Worm (Caenorhabditis elegans) whole organism, L3 larva: ENCODE results near the gene sams-4.

Source experiments
- R02D3.7 ChIP-seq: fragments of 150-350 bp; optimal IDR thresholded peaks from 2 replicates; lab custom pipeline; 2014; ENCODE audit warnings: missing biosample characterization, missing genetic modification characterization
- aly-2 ChIP-seq: fragments of 150-350 bp; optimal IDR thresholded peaks from 2 replicates; lab custom pipeline; 2014; ENCODE audit warnings: missing biosample characterization, missing genetic modification characterization
- ceh-16 ChIP-seq: sonication (generic microtip); optimal IDR thresholded peaks from 2 replicates; lab custom pipeline; 2017; ENCODE audit warnings: missing biosample characterization, missing genetic modification characterization
- ceh-28 ChIP-seq: fragments of 150-350 bp; optimal IDR thresholded peaks from 2 replicates; lab custom pipeline; 2014; ENCODE audit warnings: missing biosample characterization, missing genetic modification reagents, missing genetic modification characterization
- ceh-9 ChIP-seq: sonication (generic microtip); optimal IDR thresholded peaks from 2 replicates; lab custom pipeline; 2018; ENCODE audit warnings: missing biosample characterization, missing genetic modification characterization
- daf-12 ChIP-seq: fragments of 150-350 bp; optimal IDR thresholded peaks from 2 replicates; lab custom pipeline; 2014; ENCODE audit warnings: missing biosample characterization, missing genetic modification reagents, missing genetic modification characterization
- egl-27 ChIP-seq: sonication (generic microtip); optimal IDR thresholded peaks from 4 replicates; lab custom pipeline; 2017; ENCODE audit warnings: missing biosample characterization, missing genetic modification reagents, missing genetic modification characterization
- egl-5 ChIP-seq: fragments of 150-350 bp; optimal IDR thresholded peaks from 2 replicates; lab custom pipeline; 2017; ENCODE audit warnings: missing biosample characterization, missing genetic modification reagents, missing genetic modification characterization, inconsistent platforms
- elt-1 ChIP-seq: fragments of 150-350 bp; optimal IDR thresholded peaks from 2 replicates; lab custom pipeline; 2014; ENCODE audit warnings: missing biosample characterization, missing genetic modification characterization
- elt-2 ChIP-seq: sonication (generic microtip); optimal IDR thresholded peaks from 2 replicates; lab custom pipeline; 2016; ENCODE audit warnings: missing genetic modification reagents, mild to moderate bottlenecking, missing genetic modification characterization, missing compliant biosample characterization
- elt-3 ChIP-seq, 3 experiments: fragments of 150-350 bp in 1 of 3; sonication (generic microtip) in 2 of 3; optimal IDR thresholded peaks; 2 replicates in 2 of 3; 4 replicates in 1 of 3; lab custom pipeline; 2014 to 2017; ENCODE audit warnings: missing biosample characterization in 3 of 3, missing genetic modification characterization in 3 of 3
- fkh-10 ChIP-seq: sonication (generic microtip); optimal IDR thresholded peaks from 2 replicates; lab custom pipeline; 2017; ENCODE audit warnings: missing biosample characterization, missing genetic modification reagents, missing genetic modification characterization
- fos-1 ChIP-seq: fragments of 150-350 bp; optimal IDR thresholded peaks from 2 replicates; lab custom pipeline; 2014; ENCODE audit warnings: missing biosample characterization, missing genetic modification characterization
- hmg-11 ChIP-seq: sonication (generic microtip); optimal IDR thresholded peaks from 2 replicates; lab custom pipeline; 2016; ENCODE audit warnings: missing genetic modification characterization, missing compliant biosample characterization
- jun-1 ChIP-seq: fragments of 150-350 bp; optimal IDR thresholded peaks from 2 replicates; lab custom pipeline; 2014; ENCODE audit warnings: missing biosample characterization, missing genetic modification reagents, missing genetic modification characterization
- lin-15B ChIP-seq: fragments of 150-350 bp; optimal IDR thresholded peaks from 2 replicates; lab custom pipeline; 2014; ENCODE audit warnings: missing biosample characterization, missing genetic modification characterization
- lin-39 ChIP-seq: fragments of 150-350 bp; optimal IDR thresholded peaks from 2 replicates; lab custom pipeline; 2018; ENCODE audit warnings: missing biosample characterization, missing genetic modification reagents, missing genetic modification characterization
- lsy-12 ChIP-seq: sonication (generic microtip); optimal IDR thresholded peaks from 2 replicates; lab custom pipeline; 2016; ENCODE audit warnings: mild to moderate bottlenecking, missing genetic modification characterization, missing compliant biosample characterization
- mdl-1 ChIP-seq: fragments of 150-350 bp; optimal IDR thresholded peaks from 2 replicates; lab custom pipeline; 2014; ENCODE audit warnings: missing biosample characterization, missing genetic modification characterization
- mml-1 ChIP-seq: fragments of 150-350 bp; sonication (generic microtip); optimal IDR thresholded peaks from 3 replicates; lab custom pipeline; 2014; ENCODE audit warnings: missing biosample characterization, missing genetic modification characterization
- nfya-1 ChIP-seq: sonication (generic microtip); optimal IDR thresholded peaks from 2 replicates; lab custom pipeline; 2017; ENCODE audit warnings: missing genetic modification characterization, mild to moderate bottlenecking, missing compliant biosample characterization, antibody characterized with exemption, moderate library complexity; ENCODE audit not compliant: insufficient read depth
- nhr-11 ChIP-seq: fragments of 150-350 bp; optimal IDR thresholded peaks from 2 replicates; lab custom pipeline; 2014; ENCODE audit warnings: missing biosample characterization, missing genetic modification characterization
- nhr-23 ChIP-seq: fragments of 150-350 bp; optimal IDR thresholded peaks from 2 replicates; lab custom pipeline; 2014; ENCODE audit warnings: missing biosample characterization, missing genetic modification reagents, missing genetic modification characterization
- nhr-28 ChIP-seq: fragments of 150-350 bp; optimal IDR thresholded peaks from 2 replicates; lab custom pipeline; 2014; ENCODE audit warnings: missing biosample characterization, missing genetic modification characterization
- nhr-43 ChIP-seq: sonication (generic microtip); optimal IDR thresholded peaks from 2 replicates; lab custom pipeline; 2016; ENCODE audit warnings: mild to moderate bottlenecking, missing genetic modification characterization, missing compliant biosample characterization; ENCODE audit not compliant: poor library complexity, severe bottlenecking
- nhr-67 ChIP-seq: fragments of 150-350 bp; optimal IDR thresholded peaks from 2 replicates; lab custom pipeline; 2014; ENCODE audit warnings: missing biosample characterization, missing genetic modification characterization
- nhr-76 ChIP-seq: fragments of 150-350 bp; sonication (generic microtip); optimal IDR thresholded peaks from 5 replicates; lab custom pipeline; 2014; ENCODE audit warnings: missing biosample characterization, missing genetic modification characterization
- nhr-77 ChIP-seq: fragments of 150-350 bp; optimal IDR thresholded peaks from 2 replicates; lab custom pipeline; 2014; ENCODE audit warnings: missing biosample characterization, missing genetic modification characterization
- pha-4 ChIP-seq: fragments of 150-350 bp; optimal IDR thresholded peaks from 2 replicates; lab custom pipeline; 2014; ENCODE audit warnings: missing biosample characterization, missing genetic modification reagents, missing genetic modification characterization
- pqm-1 ChIP-seq: fragments of 150-350 bp; optimal IDR thresholded peaks from 2 replicates; lab custom pipeline; 2017; ENCODE audit warnings: missing biosample characterization, missing genetic modification characterization, inconsistent platforms
- sea-2 ChIP-seq: fragments of 150-350 bp; sonication (generic microtip); optimal IDR thresholded peaks from 4 replicates; lab custom pipeline; 2014; ENCODE audit warnings: missing biosample characterization, missing genetic modification reagents, missing genetic modification characterization
- skn-1 ChIP-seq: fragments of 150-350 bp; optimal IDR thresholded peaks from 2 replicates; lab custom pipeline; 2014; ENCODE audit warnings: missing biosample characterization, missing genetic modification characterization
- tbx-2 ChIP-seq: sonication (generic microtip); optimal IDR thresholded peaks from 2 replicates; lab custom pipeline; 2016; ENCODE audit warnings: mild to moderate bottlenecking, missing genetic modification characterization, missing compliant biosample characterization
- unc-62 ChIP-seq: fragments of 150-350 bp; sonication (generic microtip); optimal IDR thresholded peaks from 4 replicates; lab custom pipeline; 2014; ENCODE audit warnings: missing biosample characterization, missing genetic modification reagents, missing genetic modification characterization
- zag-1 ChIP-seq: fragments of 150-350 bp; optimal IDR thresholded peaks from 2 replicates; lab custom pipeline; 2014; ENCODE audit warnings: missing biosample characterization, missing genetic modification characterization
- ztf-11 ChIP-seq: fragments of 150-350 bp; optimal IDR thresholded peaks from 2 replicates; lab custom pipeline; 2014; ENCODE audit warnings: missing biosample characterization, missing genetic modification characterization
- ztf-4 ChIP-seq: fragments of 150-350 bp; optimal IDR thresholded peaks from 2 replicates; lab custom pipeline; 2014; ENCODE audit warnings: missing biosample characterization, missing genetic modification characterization

Gene sams-4

ce11 chrIV:5832801-5833200, 13.4 kb downstream of the sams-4 start:
- no peak for TF ChIP-seq sea-2
- TF ChIP-seq ceh-28 (tag; lab: Kevin White, UChicago) = no peak
- TF ChIP-seq aly-2 (tag; lab: Kevin White, UChicago) = no peak
- TF ChIP-seq nhr-43 = no peak
- no peak for TF ChIP-seq egl-5 (tag; lab: Kevin White, UChicago)
- no peak for TF ChIP-seq ceh-9 (tag; lab: Kevin White, UChicago)
- TF ChIP-seq jun-1 = no peak
- no peak for TF ChIP-seq mml-1 (tag; lab: Kevin White, UChicago)
- no peak for TF ChIP-seq hmg-11 (tag; lab: Kevin White, UChicago)
- no peak for TF ChIP-seq daf-12 (tag; lab: Kevin White, UChicago)
- TF ChIP-seq unc-62 = no peak
- no peak for TF ChIP-seq nhr-77 (tag; lab: Kevin White, UChicago)
- no peak for TF ChIP-seq lsy-12 (tag; lab: Kevin White, UChicago)

ce11 chrIV:5824493-5824892, 21.7 kb downstream of the sams-4 start, which contains the start of gene egal-1:
TSS of gene egal-1 (plus strand) at chrIV:5824793.
- TF ChIP-seq nhr-67 (tag; lab: Kevin White, UChicago) (no peak), hmg-11 (tag; lab: Kevin White, UChicago) (no peak), ztf-4 (tag; lab: Kevin White, UChicago) (no peak), zag-1 (no peak), ztf-11 (no peak), nhr-28 (tag; lab: Kevin White, UChicago) (no peak), ceh-28 (tag; lab: Kevin White, UChicago) (no peak), mml-1 (tag; lab: Kevin White, UChicago) (no peak), nhr-23 (tag; lab: Kevin White, UChicago) (no peak), lin-39 (tag; lab: Kevin White, UChicago) (no peak), tbx-2 (tag; lab: Kevin White, UChicago) (no peak), lin-15B (tag; lab: Kevin White, UChicago) (no peak), nhr-76 (tag; lab: Kevin White, UChicago) (no peak), mdl-1 (tag; lab: Kevin White, UChicago) (no peak), pha-4 (tag; lab: Kevin White, UChicago) (no peak), daf-12 (tag; lab: Kevin White, UChicago) (no peak)

DNA sequence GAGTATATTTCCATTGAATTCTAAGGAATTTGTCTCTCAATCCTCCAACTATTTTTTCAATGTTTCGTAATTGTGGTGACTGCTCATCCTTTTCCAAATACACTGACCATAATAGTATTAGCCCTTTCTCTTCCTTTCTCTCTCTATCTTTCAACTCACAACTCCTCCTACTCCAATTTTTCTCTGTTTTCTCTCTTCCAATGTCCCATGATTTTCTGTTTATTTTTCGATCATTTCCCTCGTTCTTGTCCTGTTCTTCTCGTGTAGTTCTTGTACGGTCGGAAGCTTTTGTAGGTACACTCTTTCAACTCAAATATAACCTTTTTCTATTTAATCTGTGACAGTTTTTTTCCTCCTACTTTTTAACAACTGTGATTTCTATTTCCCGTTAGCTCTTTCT, 24.2 kb downstream of the sams-4 start:
- peak; percentile 98 for TF ChIP-seq pha-4 (tag; lab: Kevin White, UChicago)
- no peak for TF ChIP-seq ztf-4 (tag; lab: Kevin White, UChicago)
- peak; percentile 6 for TF ChIP-seq elt-2
- TF ChIP-seq pqm-1 (tag; lab: Kevin White, UChicago) = peak; percentile 55
- peak; percentile 29 for TF ChIP-seq hmg-11 (tag; lab: Kevin White, UChicago)
- TF ChIP-seq, all 47 proteins: peak for 4

DNA sequence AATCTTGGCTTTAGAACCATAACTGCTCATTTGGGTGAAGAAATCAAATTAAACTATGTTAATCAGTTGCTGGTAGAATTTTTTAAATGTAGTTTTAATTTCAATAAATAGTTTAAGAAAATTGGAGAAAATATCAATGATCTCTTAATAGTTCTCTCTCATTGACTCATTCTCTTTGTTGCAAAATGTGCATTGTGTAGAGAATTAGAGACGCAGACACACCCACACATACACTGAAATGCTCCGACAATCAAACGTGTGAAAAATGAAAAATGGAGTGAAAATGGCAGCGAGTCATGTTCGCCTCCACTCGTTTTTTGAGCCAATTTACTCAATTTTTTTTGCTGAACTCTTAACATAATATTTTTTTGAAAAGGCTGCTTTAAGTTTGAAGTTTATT, 25.2 kb downstream of the sams-4 start:
- TF ChIP-seq daf-12 (tag; lab: Kevin White, UChicago) (no peak), pha-4 (tag; lab: Kevin White, UChicago) (peak; percentile 37), pqm-1 (tag; lab: Kevin White, UChicago) (peak; percentile 40), ztf-4 (tag; lab: Kevin White, UChicago) (no peak), nhr-28 (tag; lab: Kevin White, UChicago) (no peak), nhr-23 (tag; lab: Kevin White, UChicago) (no peak), elt-2 (peak; percentile 4), nfya-1 (tag; lab: Kevin White, UChicago) (peak; percentile 22)

ce11 chrIV:5820056-5820799, 25.9 kb downstream of the sams-4 start:
- TF ChIP-seq fkh-10 (GFP tag; lab: Kevin White, UChicago) (no peak), mml-1 (tag; lab: Kevin White, UChicago) (no peak), pha-4 (tag; lab: Kevin White, UChicago) (peak; percentile 16)

ce11 chrIV:5817459-5817858, 28.7 kb downstream of the sams-4 start:
- TF ChIP-seq elt-1 (tag; lab: Kevin White, UChicago) (peak; percentile 16), egl-27 (tag; lab: Kevin White, UChicago) (no peak), fkh-10 (GFP tag; lab: Kevin White, UChicago) (no peak), ceh-16 (no peak), R02D3.7 (tag; lab: Kevin White, UChicago) (peak; percentile 54), nhr-43 (peak; percentile 76), ztf-11 (no peak), fos-1 (tag; lab: Kevin White, UChicago) (no peak), lin-15B (tag; lab: Kevin White, UChicago) (peak; percentile 18), pqm-1 (tag; lab: Kevin White, UChicago) (peak; percentile 80), skn-1 (no peak), tbx-2 (tag; lab: Kevin White, UChicago) (no peak), nhr-11 (tag; lab: Kevin White, UChicago) (no peak), nhr-23 (tag; lab: Kevin White, UChicago) (peak; percentile 84), egl-5 (tag; lab: Kevin White, UChicago) (peak; percentile 48), lin-39 (tag; lab: Kevin White, UChicago) (peak; percentile 34), jun-1 (peak; percentile 59), unc-62 (no peak), nfya-1 (tag; lab: Kevin White, UChicago) (peak; percentile 56), elt-3 (tag; optimal IDR thresholded peaks at IDR 0.05; lab: Kevin White, UChicago) (peak in 2 of 3 experiments; percentile 8), sea-2 (no peak), elt-2 (peak; percentile 80)
